Worm (Caenorhabditis elegans) whole organism, late embryonic: ENCODE measurements around the gene ceh-84.
"Not testable (repeated sequence)": the region's sequence is repeated elsewhere in the genome, so short reads cannot be mapped to it uniquely, and the experiment has no call there.

Experiments used
- ahr-1 ChIP-seq: sonication (generic microtip); optimal IDR thresholded peaks from 2 replicates; lab custom pipeline; 2016; ENCODE audit warnings: missing genetic modification characterization, missing compliant biosample characterization
- ceh-14 ChIP-seq: sonication (generic microtip); optimal IDR thresholded peaks from 2 replicates; lab custom pipeline; 2016; ENCODE audit warnings: missing genotype, missing genetic modification characterization, missing compliant biosample characterization
- ceh-18 ChIP-seq: sonication (generic microtip); optimal IDR thresholded peaks from 2 replicates; lab custom pipeline; 2016; ENCODE audit warnings: missing genetic modification characterization, missing compliant biosample characterization
- che-1 ChIP-seq: sonication (generic microtip); optimal IDR thresholded peaks from 2 replicates; lab custom pipeline; 2016; ENCODE audit warnings: mild to moderate bottlenecking, missing genetic modification characterization, missing compliant biosample characterization
- elt-2 ChIP-seq: sonication (generic microtip); optimal IDR thresholded peaks from 2 replicates; lab custom pipeline; 2016; ENCODE audit warnings: missing genetic modification reagents, missing genetic modification characterization, missing compliant biosample characterization
- fax-1 ChIP-seq: sonication (generic microtip); optimal IDR thresholded peaks from 2 replicates; lab custom pipeline; 2016; ENCODE audit warnings: missing genotype, missing genetic modification characterization, missing compliant biosample characterization
- hlh-15 ChIP-seq: sonication (generic microtip); optimal IDR thresholded peaks from 2 replicates; lab custom pipeline; 2016; ENCODE audit warnings: missing genetic modification characterization, missing compliant biosample characterization
- hlh-6 ChIP-seq: sonication (generic microtip); optimal IDR thresholded peaks from 2 replicates; lab custom pipeline; 2016; ENCODE audit warnings: missing genotype, missing genetic modification characterization, missing compliant biosample characterization
- mec-3 ChIP-seq: sonication (generic microtip); optimal IDR thresholded peaks from 2 replicates; lab custom pipeline; 2016; ENCODE audit warnings: borderline replicate concordance, missing genetic modification characterization, missing compliant biosample characterization
- npax-4 ChIP-seq: sonication (generic microtip); optimal IDR thresholded peaks from 2 replicates; lab custom pipeline; 2016; ENCODE audit warnings: missing genetic modification characterization, missing compliant biosample characterization
- pag-3 ChIP-seq: sonication (generic microtip); optimal IDR thresholded peaks from 2 replicates; lab custom pipeline; 2016; ENCODE audit warnings: missing compliant biosample characterization, missing genetic modification characterization, borderline replicate concordance
- pros-1 ChIP-seq: fragments of 150-350 bp; optimal IDR thresholded peaks from 2 replicates; lab custom pipeline; 2014; ENCODE audit warnings: missing biosample characterization, missing genetic modification reagents, missing genetic modification characterization
- rnt-1 ChIP-seq: sonication (generic microtip); optimal IDR thresholded peaks from 2 replicates; lab custom pipeline; 2016; ENCODE audit warnings: missing genetic modification characterization, missing compliant biosample characterization
- tbx-2 ChIP-seq: sonication (generic microtip); optimal IDR thresholded peaks from 2 replicates; lab custom pipeline; 2016; ENCODE audit warnings: missing genetic modification characterization, missing compliant biosample characterization
- unc-3 ChIP-seq, 2 experiments: fragments of 200-800 bp in 1 of 2; sonication (Bioruptor generic) in 1 of 2; sonication (generic microtip) in 1 of 2; conservative IDR thresholded peaks in 1 of 2; optimal IDR thresholded peaks in 1 of 2; 2 replicates each; pipeline versions ENCODE4 v1.3.6 to Lab custom; 2016 to 2022; ENCODE audit warnings: missing compliant biosample characterization in 2 of 2, missing genetic modification characterization in 2 of 2, missing genetic modification reagents in 1 of 2
- zip-5 ChIP-seq: sonication (generic microtip); optimal IDR thresholded peaks from 2 replicates; lab custom pipeline; 2016; ENCODE audit warnings: missing genetic modification characterization, missing compliant biosample characterization
- ztf-16 ChIP-seq: sonication (generic microtip); optimal IDR thresholded peaks from 2 replicates; lab custom pipeline; 2017; ENCODE audit warnings: missing genetic modification characterization, missing compliant biosample characterization

The ceh-84 gene

ce11 chrII:1993738-1994137 lies 6.9 kb downstream of the ceh-84 start, which contains the start of gene math-21:
TSS of gene math-21 (plus strand) at chrII:1994038.
- TF ChIP-seq ceh-14 (tag; lab: Kevin White, UChicago), result no peak
- TF ChIP-seq mec-3 (tag; lab: Kevin White, UChicago), result no peak
- TF ChIP-seq che-1 (tag; lab: Kevin White, UChicago), result no peak
- no peak for TF ChIP-seq ahr-1
- no peak for TF ChIP-seq pros-1 (tag; lab: Kevin White, UChicago)
- TF ChIP-seq pag-3 (tag; lab: Kevin White, UChicago), result no peak
- no peak for TF ChIP-seq hlh-6
- TF ChIP-seq rnt-1 (tag; lab: Kevin White, UChicago), result no peak
- no peak for TF ChIP-seq zip-5 (tag; lab: Kevin White, UChicago)
- no peak for TF ChIP-seq unc-3 (GFP tag; conservative IDR thresholded peaks at IDR 0.05; lab: Robert Waterston, UW)
- TF ChIP-seq unc-3 (tag; optimal IDR thresholded peaks at IDR 0.05; lab: Kevin White, UChicago), result no peak

ce11 chrII:1989010-1989409 lies 11.6 kb downstream of the ceh-84 start, which contains the start of gene math-44:
TSS of gene math-44 (plus strand) at chrII:1989310.
- TF ChIP-seq hlh-15 (tag; lab: Kevin White, UChicago), result no peak
- TF ChIP-seq ztf-16 (tag; lab: Kevin White, UChicago), result no peak

ce11 chrII:1986979-1987378 lies 13.6 kb downstream of the ceh-84 start, which contains the start of gene Y16E11A.4:
TSS of gene Y16E11A.4 (plus strand) at chrII:1987279.
- TF ChIP-seq ceh-18 (tag; lab: Kevin White, UChicago) (no peak), elt-2 (tag; lab: Kevin White, UChicago) (peak; percentile 52)

- TF ChIP-seq tbx-2; fax-1 (tag; lab: Kevin White, UChicago); npax-4 (tag; lab: Kevin White, UChicago): not testable (repeated sequence)
Observed at ce11 chrII:1955568-1955967, 45.1 kb downstream of the ceh-84 start, which contains the start of gene math-49. TSS of gene math-49 (minus strand) at chrII:1955668.
